Fruit fly (Drosophila melanogaster): ENCODE data around the gene Nup205.
A peak's percentile ranks its signal among the peaks of the same experiment; 100 is the strongest.

The Nup205 gene

dm6 chrX:19867007-19867406, 15.0 kb downstream of the Nup205 start (continued):
- TF ChIP-seq CG12659 (GFP tag; optimal IDR thresholded peaks at IDR 0.05) (no peak), exex (tag; optimal IDR thresholded peaks at IDR 0.05) (no peak), prd (optimal IDR thresholded peaks at IDR 0.05) (no peak), prd (GFP tag; IDR thresholded peaks at IDR 0.05) (no peak), CG18262 (tag; optimal IDR thresholded peaks at IDR 0.05) (no peak), caup (GFP tag; optimal IDR thresholded peaks at IDR 0.05; ENCODE audit: severe bottlenecking) (no peak), bsh (GFP tag; optimal IDR thresholded peaks at IDR 0.05) (peak in 1 of 2 experiments; percentile 23), unpg (GFP tag; optimal IDR thresholded peaks at IDR 0.05) (no peak), CG8290 (GFP tag; optimal IDR thresholded peaks at IDR 0.05) (no peak), CG8290 (tag; optimal IDR thresholded peaks at IDR 0.05) (peak in 1 of 2 experiments; percentile 6), CG17328 (GFP tag; IDR thresholded peaks at IDR 0.05) (no peak), CG6765 (GFP tag; optimal IDR thresholded peaks at IDR 0.05) (no peak), CG11560 (tag; IDR thresholded peaks at IDR 0.05) (no peak), CG4707 (GFP tag; optimal IDR thresholded peaks at IDR 0.05) (no peak), CG3065 (GFP tag; optimal IDR thresholded peaks at IDR 0.05) (no peak), CG9215 (GFP tag; IDR thresholded peaks at IDR 0.05) (no peak), ap (GFP tag; IDR thresholded peaks at IDR 0.05) (no peak), CG13624 (GFP tag; optimal IDR thresholded peaks at IDR 0.05) (no peak), oc (tag; optimal IDR thresholded peaks at IDR 0.05) (peak; percentile 51), Sox102F (GFP tag; optimal IDR thresholded peaks at IDR 0.05) (peak; percentile 11), CG7745 (tag; optimal IDR thresholded peaks at IDR 0.05) (no peak), CG13123 (GFP tag; optimal IDR thresholded peaks at IDR 0.05) (no peak), CG12219 (GFP tag; optimal IDR thresholded peaks at IDR 0.05) (no peak), maf-S (GFP tag; optimal IDR thresholded peaks at IDR 0.05) (no peak), Meics (GFP tag; optimal IDR thresholded peaks at IDR 0.05) (no peak), CG1603 (tag; optimal IDR thresholded peaks at IDR 0.05) (peak; percentile 15), CG11696 (GFP tag; IDR thresholded peaks at IDR 0.05) (no peak), CG12769 (tag; optimal IDR thresholded peaks at IDR 0.05) (peak; percentile 10), Fer2 (tag; optimal IDR thresholded peaks at IDR 0.05) (no peak), Eip74EF (GFP tag; optimal IDR thresholded peaks at IDR 0.05) (no peak), CG1647 (GFP tag; optimal IDR thresholded peaks at IDR 0.05) (no peak), yki (optimal IDR thresholded peaks at IDR 0.05) (no peak), fd3F (GFP tag; optimal IDR thresholded peaks at IDR 0.05) (no peak), slp2 (GFP tag; optimal IDR thresholded peaks at IDR 0.05) (no peak), H15 (GFP tag; IDR thresholded peaks at IDR 0.05) (no peak), odd (GFP tag; optimal IDR thresholded peaks at IDR 0.05) (no peak), Blimp-1 (GFP tag; optimal IDR thresholded peaks at IDR 0.05) (peak; percentile 35), mld (GFP tag; IDR thresholded peaks at IDR 0.05; ENCODE audit: partially characterized antibody) (no peak), sob (GFP tag; IDR thresholded peaks at IDR 0.05) (no peak), Aef1 (GFP tag; IDR thresholded peaks at IDR 0.05) (peak; percentile 23; the same call in 1 of the 3 replicates), vvl (GFP tag; IDR thresholded peaks at IDR 0.05) (0 out of 2 replicates have a peak, but pooled peaks have one; percentile 8), CG4617 (GFP tag; optimal IDR thresholded peaks at IDR 0.05; ENCODE audit: borderline replicate concordance) (no peak), tup (GFP tag; optimal IDR thresholded peaks at IDR 0.05) (no peak), CG7556 (GFP tag; optimal IDR thresholded peaks at IDR 0.05) (no peak), BtbVII (GFP tag; optimal IDR thresholded peaks at IDR 0.05) (no peak), HLH4C (GFP tag; IDR thresholded peaks at IDR 0.05; ENCODE audit: partially characterized antibody) (no peak), CG7839 (tag; optimal IDR thresholded peaks at IDR 0.05) (no peak), Dip2 (GFP tag; IDR thresholded peaks at IDR 0.05) (no peak), usp (GFP tag; optimal IDR thresholded peaks at IDR 0.05) (no peak), CG17829 (tag; optimal IDR thresholded peaks at IDR 0.05) (no peak), Sox100B (GFP tag; optimal IDR thresholded peaks at IDR 0.05) (no peak)

Data from whole organism, embryonic.